Fruit fly (Drosophila melanogaster) Kc167 (cell line): Measurements from ENCODE around the gene nop5.

Experiments used
- Myc ChIP-seq: fragments of >200 bp; optimal IDR thresholded peaks from 2 replicates; lab custom pipeline; 2017; ENCODE audit warnings: missing external identifiers
- Sin3A ChIP-seq: fragments of >200 bp; optimal IDR thresholded peaks from 2 replicates; lab custom pipeline; 2018; ENCODE audit warnings: missing external identifiers
- h ChIP-seq: fragments of >200 bp; optimal IDR thresholded peaks from 3 replicates; lab custom pipeline; 2018; ENCODE audit warnings: missing external identifiers
- insv ChIP-seq: fragments of >200 bp; optimal IDR thresholded peaks from 3 replicates; lab custom pipeline; 2018; ENCODE audit warnings: missing external identifiers
- psq ChIP-seq: fragments of >200 bp; optimal IDR thresholded peaks from 2 replicates; lab custom pipeline; 2017; ENCODE audit warnings: missing external identifiers
- ttk ChIP-seq: sonication (Bioruptor generic); optimal IDR thresholded peaks from 2 replicates; lab custom pipeline; 2017; ENCODE audit warnings: missing external identifiers

The nop5 gene

dm6 chr2L:6918517-6919202 is at the start of gene nop5:
Gene nop5, minus strand, starts transcription at chr2L:6918743.
- TF ChIP-seq Sin3A (no peak), psq (no peak), insv (no peak), h (lab: Kevin White, UChicago) (no peak), ttk (lab: Kevin White, UChicago) (no peak), Myc (lab: Kevin White, UChicago) (no peak)

dm6 chr2L:6968013-6968517 is 49.5 kb upstream of the nop5 start:
- TF ChIP-seq h (lab: Kevin White, UChicago), result no peak
- TF ChIP-seq Myc (lab: Kevin White, UChicago), result no peak
- no peak for TF ChIP-seq ttk (lab: Kevin White, UChicago)
- no peak for TF ChIP-seq psq
- no peak for TF ChIP-seq Sin3A
- no peak for TF ChIP-seq insv

dm6 chr2L:6967422-6968012 is 49.0 kb upstream of the nop5 start, which contains the start of gene Sumo:
Gene Sumo, minus strand, starts transcription at chr2L:6967644.
- TF ChIP-seq insv (no peak), psq (no peak), ttk (lab: Kevin White, UChicago) (no peak)

DNA sequence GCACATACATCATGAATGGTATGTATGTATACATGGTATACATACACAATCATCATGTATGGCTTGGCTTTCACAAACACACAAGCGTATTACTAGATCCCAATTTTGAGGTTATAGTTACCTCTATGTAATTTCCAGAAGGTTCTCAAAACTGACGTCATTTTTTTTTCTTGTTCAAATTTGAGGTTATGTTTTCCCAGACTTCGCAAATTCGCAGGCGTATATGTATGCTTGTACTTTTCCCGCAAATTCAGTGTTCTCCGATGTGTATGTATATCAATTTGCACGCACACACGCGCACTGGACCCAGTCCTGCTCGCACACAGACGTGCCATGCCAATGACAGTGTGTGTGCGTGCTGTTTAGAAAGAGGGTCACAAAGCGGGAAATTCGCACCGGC is 47.8 kb upstream of the nop5 start:
- TF ChIP-seq Sin3A (no peak), Myc (lab: Kevin White, UChicago) (no peak), h (lab: Kevin White, UChicago) (no peak), ttk (lab: Kevin White, UChicago) (no peak), psq (no peak), insv (no peak)

DNA sequence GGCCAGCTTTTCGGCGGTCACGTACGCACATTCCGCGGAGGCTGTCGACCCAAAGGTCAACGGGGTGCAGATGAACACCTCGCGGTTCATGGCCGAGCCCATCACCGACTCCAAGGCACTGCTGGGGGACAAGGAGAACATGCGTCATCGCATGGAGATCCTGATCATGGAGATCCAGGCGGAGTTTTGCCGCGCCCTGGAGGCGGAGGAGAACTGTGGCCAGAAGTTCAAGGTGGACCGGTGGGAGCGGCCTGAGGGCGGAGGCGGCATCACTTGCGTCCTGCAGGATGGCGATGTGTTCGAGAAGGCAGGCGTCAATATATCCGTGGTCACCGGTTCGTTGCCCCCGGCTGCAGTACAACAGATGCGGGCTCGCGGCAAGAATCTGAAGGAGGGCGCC is 46.1 kb upstream of the nop5 start:
- peak; percentile 17 for TF ChIP-seq ttk (lab: Kevin White, UChicago)
- no peak for TF ChIP-seq Sin3A
- TF ChIP-seq Myc (lab: Kevin White, UChicago), result no peak

dm6 chr2L:6964022-6964434 is 45.5 kb upstream of the nop5 start, which contains the start of the genes sip2 and Coprox:
Gene sip2, minus strand, starts transcription at chr2L:6964074.
Gene Coprox, plus strand, starts transcription at chr2L:6964421.
- TF ChIP-seq insv, result no peak
- no peak for TF ChIP-seq ttk (lab: Kevin White, UChicago)
- TF ChIP-seq Sin3A, result no peak
- no peak for TF ChIP-seq h (lab: Kevin White, UChicago)
- no peak for TF ChIP-seq psq
- TF ChIP-seq Myc (lab: Kevin White, UChicago), result no peak

DNA sequence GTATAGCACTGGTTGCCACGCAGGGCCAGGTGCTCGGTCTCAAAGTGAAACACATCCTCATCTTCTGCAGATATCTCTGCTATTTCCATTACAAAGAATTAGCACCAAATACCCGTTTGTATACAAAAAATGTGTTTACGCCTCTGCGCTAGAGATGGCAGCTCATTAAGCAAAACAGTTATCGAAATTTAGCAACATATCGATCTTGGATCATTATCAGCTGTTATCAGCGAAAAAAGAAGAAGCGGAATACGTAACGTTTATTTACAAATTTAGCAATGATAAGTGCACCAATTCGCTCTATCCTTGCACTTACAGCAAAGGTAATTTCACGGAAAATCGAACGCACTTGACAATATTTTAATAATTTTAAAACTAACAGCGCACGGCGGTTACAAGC is 41.6 kb upstream of the nop5 start, which contains the start of the genes Atac1 and Hmgcl:
TSS of gene Atac1 (minus strand) at position 164 of the 400 bp plus-strand sequence.
TSS of gene Hmgcl (plus strand) at position 213 of the 400 bp plus-strand sequence.
- no peak for TF ChIP-seq psq
- no peak for TF ChIP-seq ttk (lab: Kevin White, UChicago)
- no peak for TF ChIP-seq insv
- no peak for TF ChIP-seq Myc (lab: Kevin White, UChicago)
- no peak for TF ChIP-seq h (lab: Kevin White, UChicago)
- TF ChIP-seq Sin3A, result no peak

DNA sequence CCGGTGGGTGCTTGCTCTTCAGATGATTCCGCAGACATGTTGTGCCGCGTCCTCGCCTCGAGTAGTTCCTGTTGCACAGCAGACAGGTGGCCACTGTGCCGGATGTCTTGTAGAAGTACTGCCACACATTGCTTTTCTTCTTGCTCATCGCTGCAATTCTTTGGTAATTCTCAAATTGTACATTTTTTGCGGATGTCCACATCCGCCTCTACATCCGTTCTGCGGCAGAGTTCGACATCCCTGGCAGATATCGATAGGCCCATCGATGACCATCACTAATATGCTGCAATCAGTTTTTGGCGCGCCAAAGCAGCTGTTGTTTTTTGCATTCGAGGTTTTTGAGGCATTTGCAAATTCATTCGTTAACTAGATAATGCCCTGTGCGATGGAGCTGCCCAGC is 38.2 kb upstream of the nop5 start, which contains the start of the genes CG13775 and CG3430:
TSS of gene CG13775 (minus strand) at position 226 of the 400 bp plus-strand sequence.
TSS of gene CG3430 (plus strand) at position 284 of the 400 bp plus-strand sequence.
- TF ChIP-seq insv, result no peak
- TF ChIP-seq ttk (lab: Kevin White, UChicago), result no peak
- TF ChIP-seq psq, result no peak
- TF ChIP-seq h (lab: Kevin White, UChicago), result no peak
- TF ChIP-seq Sin3A, result no peak
- TF ChIP-seq Myc (lab: Kevin White, UChicago), result no peak

DNA sequence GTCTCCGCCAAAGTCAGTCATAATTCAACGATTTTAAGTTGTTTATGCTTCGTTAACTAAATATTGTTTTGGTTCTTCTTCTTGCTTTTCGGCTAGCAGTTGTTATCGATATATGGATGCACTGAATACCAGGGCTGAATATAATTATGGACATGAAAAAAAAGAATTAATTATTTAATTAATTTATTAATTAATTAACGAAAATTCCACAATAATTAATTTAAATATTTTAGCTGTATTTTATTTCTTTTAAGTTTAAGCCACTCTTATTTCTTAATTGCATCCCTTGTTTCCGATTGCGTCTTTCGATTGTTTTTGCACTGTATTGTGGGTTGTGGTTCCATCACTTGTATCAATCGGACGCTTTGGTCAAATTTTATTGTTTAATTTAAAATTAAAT is 31.6 kb upstream of the nop5 start, which contains the start of the genes Gas41 and SA1:
TSS of gene Gas41 (minus strand) at position 112 of the 400 bp plus-strand sequence.
TSS of gene SA1 (plus strand) at position 326 of the 400 bp plus-strand sequence.
- TF ChIP-seq Sin3A (no peak), psq (no peak), insv (no peak), ttk (lab: Kevin White, UChicago) (no peak), Myc (lab: Kevin White, UChicago) (no peak), h (lab: Kevin White, UChicago) (no peak)

dm6 chr2L:6948540-6948942 is 30.0 kb upstream of the nop5 start, which contains the start of gene ihog:
Gene ihog, minus strand, starts transcription at chr2L:6948808.
- no peak for TF ChIP-seq h (lab: Kevin White, UChicago)
- TF ChIP-seq ttk (lab: Kevin White, UChicago), result no peak
- TF ChIP-seq Myc (lab: Kevin White, UChicago), result no peak
- TF ChIP-seq insv, result no peak
- no peak for TF ChIP-seq psq
- no peak for TF ChIP-seq Sin3A

dm6 chr2L:6945088-6945487 is 26.5 kb upstream of the nop5 start, which contains the start of gene Fgop2:
Gene Fgop2, minus strand, starts transcription at chr2L:6945289.
- TF ChIP-seq Myc (lab: Kevin White, UChicago) (no peak), insv (no peak), Sin3A (no peak), h (lab: Kevin White, UChicago) (no peak), psq (no peak), ttk (lab: Kevin White, UChicago) (no peak)

DNA sequence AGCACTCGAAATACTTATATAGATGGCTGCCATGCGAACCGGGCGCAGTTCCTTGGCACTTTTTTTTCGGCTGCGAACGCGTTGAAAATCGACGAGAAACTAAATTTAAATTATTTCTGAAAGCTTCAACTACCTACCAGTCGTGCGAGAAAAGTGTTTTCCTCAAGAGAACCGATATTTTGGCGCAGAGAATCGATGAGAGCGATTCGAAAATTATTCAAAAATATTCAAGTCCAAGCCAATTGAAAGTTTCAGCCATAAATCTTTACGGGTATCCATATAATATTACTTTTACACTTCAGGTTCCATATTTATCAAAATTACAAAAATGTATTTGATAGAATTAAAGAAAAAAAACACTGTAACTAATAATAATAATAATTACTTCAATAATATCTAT is 24.2 kb upstream of the nop5 start, which contains the start of gene CG18304:
TSS of gene CG18304 (minus strand) at position 101 of the 400 bp plus-strand sequence.
- TF ChIP-seq Myc (lab: Kevin White, UChicago) (no peak), insv (no peak), psq (no peak), ttk (lab: Kevin White, UChicago) (no peak), Sin3A (no peak), h (lab: Kevin White, UChicago) (no peak)
